Fruit fly (Drosophila melanogaster): Measurements from ENCODE around the gene Tsp26A.

- TF ChIP-seq Jra (GFP tag; optimal IDR thresholded peaks at IDR 0.05), result no peak
- TF ChIP-seq br (GFP tag; optimal IDR thresholded peaks at IDR 0.05), result peak; percentile 9
- peak; percentile 13 for TF ChIP-seq h (GFP tag; optimal IDR thresholded peaks at IDR 0.05)
- TF ChIP-seq Sp1 (GFP tag; optimal IDR thresholded peaks at IDR 0.05), result peak; percentile 49
- no peak for TF ChIP-seq ey (GFP tag; optimal IDR thresholded peaks at IDR 0.05)
- TF ChIP-seq jim (GFP tag; optimal IDR thresholded peaks at IDR 0.05), result no peak
- no peak for TF ChIP-seq Abd-B (GFP tag; optimal IDR thresholded peaks at IDR 0.05)
- no peak for TF ChIP-seq Myc (optimal IDR thresholded peaks at IDR 0.05)
- TF ChIP-seq tai (GFP tag; optimal IDR thresholded peaks at IDR 0.05), result no peak
- TF ChIP-seq pan (optimal IDR thresholded peaks at IDR 0.05), result no peak
- peak; percentile 8 for TF ChIP-seq fru (GFP tag; optimal IDR thresholded peaks at IDR 0.05)
Measured at dm6 chr2L:5997609-5998229, 2.3 kb upstream of the Tsp26A start.

Data from whole organism, wandering third instar larva.